Worm (Caenorhabditis elegans) whole organism, early embryonic: Measurements from ENCODE around the gene tbc-14.
A peak's percentile ranks its signal among the peaks of the same experiment; 100 is the strongest.

ENCODE experiments used
- B0310.2 ChIP-seq: sonication (generic microtip); optimal IDR thresholded peaks from 2 replicates; lab custom pipeline; 2016; ENCODE audit warnings: mild to moderate bottlenecking, missing genetic modification characterization, missing compliant biosample characterization
- F13C5.2 ChIP-seq: sonication (generic microtip); optimal IDR thresholded peaks from 2 replicates; lab custom pipeline; 2017; ENCODE audit warnings: mild to moderate bottlenecking, missing genetic modification characterization, inconsistent platforms, missing compliant biosample characterization
- aly-1 ChIP-seq: sonication (generic microtip); optimal IDR thresholded peaks from 2 replicates; lab custom pipeline; 2016; ENCODE audit warnings: missing genetic modification characterization, missing compliant biosample characterization
- ama-1 ChIP-seq: fragments of 150-350 bp; optimal IDR thresholded peaks from 2 replicates; lab custom pipeline; 2014
- ceh-13 ChIP-seq: fragments of 200-800 bp; sonication (Bioruptor generic); optimal IDR thresholded peaks from 2 replicates; lab custom pipeline; 2018; ENCODE audit warnings: mild to moderate bottlenecking, missing genetic modification characterization, missing compliant biosample characterization
- ceh-36 ChIP-seq: sonication (generic microtip); optimal IDR thresholded peaks from 2 replicates; lab custom pipeline; 2016; ENCODE audit warnings: missing genetic modification characterization, inconsistent platforms, missing compliant biosample characterization
- ets-7 ChIP-seq: sonication (generic microtip); optimal IDR thresholded peaks from 2 replicates; lab custom pipeline; 2016; ENCODE audit warnings: missing genotype, missing genetic modification characterization, missing compliant biosample characterization
- flt-1 ChIP-seq: fragments of 200-800 bp; sonication (Bioruptor generic); IDR thresholded peaks from 2 replicates; pipeline ENCODE4 v1.3.6; 2022; ENCODE audit warnings: missing genetic modification characterization, missing compliant biosample characterization
- hmbx-1 ChIP-seq: sonication (generic microtip); optimal IDR thresholded peaks from 2 replicates; lab custom pipeline; 2016; ENCODE audit warnings: mild to moderate bottlenecking, missing genetic modification characterization, missing compliant biosample characterization
- hmg-4 ChIP-seq: fragments of 200-800 bp; sonication (Bioruptor generic); optimal IDR thresholded peaks from 2 replicates; lab custom pipeline; 2018; ENCODE audit warnings: mild to moderate bottlenecking, missing genetic modification characterization, missing compliant biosample characterization
- hnd-1 ChIP-seq: sonication (generic microtip); optimal IDR thresholded peaks from 2 replicates; lab custom pipeline; 2016; ENCODE audit warnings: missing genetic modification characterization, missing compliant biosample characterization
- pes-1 ChIP-seq: fragments of 200-800 bp; sonication (Bioruptor generic); IDR thresholded peaks from 2 replicates; pipeline ENCODE4 v1.3.6; 2022; ENCODE audit warnings: missing genetic modification reagents, missing genetic modification characterization, missing compliant biosample characterization
- scrt-1 ChIP-seq: fragments of 200-800 bp; sonication (Bioruptor generic); IDR thresholded peaks from 2 replicates; pipeline ENCODE4 v1.3.6; 2022; ENCODE audit warnings: missing genetic modification characterization, missing compliant biosample characterization
- sea-1 ChIP-seq: fragments of 200-800 bp; sonication (Bioruptor generic); conservative IDR thresholded peaks from 2 replicates; pipeline ENCODE4 v1.3.6; 2022; ENCODE audit warnings: missing genetic modification characterization, missing compliant biosample characterization
- tbx-11 ChIP-seq: fragments of 200-800 bp; sonication (Bioruptor generic); IDR thresholded peaks from 2 replicates; pipeline ENCODE4 v1.3.6; 2022; ENCODE audit warnings: missing genetic modification characterization, missing compliant biosample characterization
- tbx-37 ChIP-seq: fragments of 200-800 bp; sonication (Bioruptor generic); conservative IDR thresholded peaks from 2 replicates; pipeline ENCODE4 v1.3.6; 2022; ENCODE audit warnings: missing genetic modification reagents, missing genetic modification characterization, missing compliant biosample characterization
- tra-4 ChIP-seq: sonication (generic microtip); optimal IDR thresholded peaks from 2 replicates; lab custom pipeline; 2017; ENCODE audit warnings: missing genetic modification characterization, missing compliant biosample characterization

Gene tbc-14

ce11 chrII:13469043-13469652, 21.8 kb upstream of the tbc-14 start, which contains the start of gene E01G4.3:
Gene E01G4.3 (minus strand): TSS chrII:13469602.
- no peak for TF ChIP-seq aly-1 (tag; lab: Kevin White, UChicago)
- no peak for TF ChIP-seq sea-1 (GFP tag; lab: Robert Waterston, UW)
- TF ChIP-seq hmbx-1: no peak
- TF ChIP-seq ets-7: no peak
- TF ChIP-seq tbx-11 (GFP tag; lab: Robert Waterston, UW): no peak
- TF ChIP-seq B0310.2 (tag; lab: Kevin White, UChicago): no peak
- TF ChIP-seq ceh-36: no peak
- no peak for TF ChIP-seq tra-4 (tag; lab: Kevin White, UChicago)
- TF ChIP-seq flt-1 (GFP tag; lab: Robert Waterston, UW): no peak
- TF ChIP-seq pes-1: no peak
- TF ChIP-seq ceh-13 (GFP tag; lab: Kevin White, UChicago): no peak
- TF ChIP-seq scrt-1 (GFP tag; lab: Robert Waterston, UW): no peak
- no peak for TF ChIP-seq hnd-1 (tag; lab: Kevin White, UChicago)
- no peak for TF ChIP-seq ama-1
- TF ChIP-seq tbx-37 (GFP tag; lab: Robert Waterston, UW): no peak
- TF ChIP-seq hmg-4 (GFP tag; lab: Kevin White, UChicago): no peak
- TF ChIP-seq F13C5.2 (tag; lab: Kevin White, UChicago): no peak

- TF ChIP-seq pes-1 (no peak), ama-1 (no peak), hmbx-1 (no peak), hmg-4 (GFP tag; lab: Kevin White, UChicago) (no peak), flt-1 (GFP tag; lab: Robert Waterston, UW) (no peak), tbx-37 (GFP tag; lab: Robert Waterston, UW) (no peak), aly-1 (tag; lab: Kevin White, UChicago) (no peak)
Observed at ce11 chrII:13467838-13468389, 20.5 kb upstream of the tbc-14 start.

DNA sequence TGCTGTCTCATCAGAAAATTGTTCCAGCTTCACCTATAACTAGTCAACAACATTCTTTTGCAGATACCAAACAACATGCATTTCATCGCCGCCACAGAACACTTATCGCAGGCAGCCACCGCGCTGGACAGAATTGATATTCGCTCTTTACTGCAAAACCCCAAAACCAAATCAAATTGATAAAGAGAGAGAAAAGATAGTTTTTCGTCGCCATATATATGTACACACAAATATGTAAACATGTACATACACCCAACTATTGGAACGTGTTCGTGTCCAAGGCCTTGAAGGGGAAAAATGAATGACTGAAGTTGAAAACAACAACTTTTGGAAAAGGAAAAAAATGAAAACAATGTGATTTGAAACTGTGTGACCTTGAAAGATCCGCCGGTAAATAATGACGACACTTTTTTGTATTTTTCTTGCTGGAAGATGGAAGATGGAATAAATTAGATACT, 18.0 kb upstream of the tbc-14 start:
- TF ChIP-seq tbx-37 (GFP tag; lab: Robert Waterston, UW) (no peak), ama-1 (no peak), hnd-1 (tag; lab: Kevin White, UChicago) (no peak), scrt-1 (GFP tag; lab: Robert Waterston, UW) (no peak), B0310.2 (tag; lab: Kevin White, UChicago) (no peak), ceh-36 (no peak), aly-1 (tag; lab: Kevin White, UChicago) (no peak), flt-1 (GFP tag; lab: Robert Waterston, UW) (no peak), sea-1 (GFP tag; lab: Robert Waterston, UW) (no peak), pes-1 (no peak), ets-7 (no peak), tbx-11 (GFP tag; lab: Robert Waterston, UW) (no peak)

- no peak for TF ChIP-seq aly-1 (tag; lab: Kevin White, UChicago)
- no peak for TF ChIP-seq tbx-37 (GFP tag; lab: Robert Waterston, UW)
- no peak for TF ChIP-seq pes-1
- TF ChIP-seq ceh-36: no peak
- TF ChIP-seq tbx-11 (GFP tag; lab: Robert Waterston, UW): no peak
- TF ChIP-seq hmg-4 (GFP tag; lab: Kevin White, UChicago): peak; percentile 66
- TF ChIP-seq hnd-1 (tag; lab: Kevin White, UChicago): no peak
- TF ChIP-seq ets-7: peak; percentile 10
- TF ChIP-seq ceh-13 (GFP tag; lab: Kevin White, UChicago): no peak
- TF ChIP-seq sea-1 (GFP tag; lab: Robert Waterston, UW): no peak
- no peak for TF ChIP-seq B0310.2 (tag; lab: Kevin White, UChicago)
- TF ChIP-seq scrt-1 (GFP tag; lab: Robert Waterston, UW): no peak
Observed at ce11 chrII:13461604-13462375, 14.4 kb upstream of the tbc-14 start.

DNA sequence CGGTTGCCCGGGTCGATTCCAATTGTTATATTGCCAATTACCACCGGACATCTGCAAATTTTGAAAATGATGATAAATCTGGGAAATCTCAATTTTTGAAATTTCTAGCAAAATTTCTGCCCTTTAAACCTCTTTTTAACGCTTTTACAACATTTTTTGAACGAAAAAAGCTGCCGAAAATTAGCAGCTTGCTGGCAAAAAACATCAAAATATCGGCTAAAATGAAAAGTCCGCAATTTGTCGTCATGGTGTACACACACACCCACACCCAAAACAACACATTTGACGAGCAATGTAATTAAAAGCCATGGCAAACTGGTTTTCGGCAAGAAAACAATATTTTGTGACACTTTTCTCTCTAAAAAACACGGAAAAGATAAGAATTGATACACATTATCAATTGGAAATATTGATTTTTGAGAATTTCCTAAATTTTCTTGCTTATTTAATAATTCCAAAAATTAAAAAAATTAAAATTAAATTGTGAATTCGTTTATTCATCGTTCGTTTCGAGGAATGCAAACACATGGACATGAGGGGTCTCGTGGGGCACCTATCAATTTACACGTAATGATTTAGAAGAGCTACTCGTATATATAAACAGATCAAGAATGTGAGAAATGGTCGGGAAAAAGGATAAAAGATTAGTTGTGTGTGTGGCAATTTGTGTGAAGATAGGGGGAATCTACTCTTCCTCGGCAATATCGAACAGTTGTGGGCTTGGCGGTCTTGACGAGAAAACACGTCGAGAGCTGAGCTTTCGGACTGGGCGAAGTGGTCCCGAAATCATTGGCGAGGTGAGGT, 13.4 kb upstream of the tbc-14 start, which contains the start of gene pqn-27:
TSS of gene pqn-27 (minus strand) at position 51 of the 804 bp plus-strand sequence.
- TF ChIP-seq B0310.2 (tag; lab: Kevin White, UChicago) (no peak), ama-1 (peak; percentile 83), pes-1 (no peak), ceh-36 (no peak), flt-1 (GFP tag; lab: Robert Waterston, UW) (no peak; the same call in 1 of the 2 replicates)

ce11 chrII:13456622-13457021, 9.2 kb upstream of the tbc-14 start:
- TF ChIP-seq tbx-11 (GFP tag; lab: Robert Waterston, UW) (no peak), B0310.2 (tag; lab: Kevin White, UChicago) (peak; percentile 45), hmg-4 (GFP tag; lab: Kevin White, UChicago) (peak; percentile 52), tra-4 (tag; lab: Kevin White, UChicago) (no peak), ceh-13 (GFP tag; lab: Kevin White, UChicago) (no peak), flt-1 (GFP tag; lab: Robert Waterston, UW) (no peak), aly-1 (tag; lab: Kevin White, UChicago) (no peak), pes-1 (no peak)
